Fruit fly (Drosophila melanogaster) whole organism, wandering third instar larva: ENCODE measurements around the gene Cpr64Ab.

Experiments
- Abd-B ChIP-seq: fragments of >200 bp; optimal IDR thresholded peaks from 2 replicates; lab custom pipeline; 2017; ENCODE audit warnings: missing biosample characterization, missing genetic modification characterization
- CG32264 ChIP-seq: fragments of 200-800 bp; sonication (Bioruptor generic); optimal IDR thresholded peaks from 2 replicates; lab custom pipeline; 2016; ENCODE audit warnings: missing biosample characterization, missing genetic modification characterization
- CG9705 ChIP-seq: fragments of 200-800 bp; sonication (Bioruptor generic); optimal IDR thresholded peaks from 2 replicates; lab custom pipeline; 2018; ENCODE audit warnings: missing biosample characterization, mild to moderate bottlenecking, missing genetic modification characterization
- CrebA ChIP-seq: fragments of 200-800 bp; sonication (Bioruptor generic); optimal IDR thresholded peaks from 2 replicates; lab custom pipeline; 2016; ENCODE audit warnings: missing biosample characterization, mild to moderate bottlenecking, missing genetic modification characterization, borderline replicate concordance
- Dfd ChIP-seq: fragments of >200 bp; optimal IDR thresholded peaks from 2 replicates; lab custom pipeline; 2017; ENCODE audit warnings: missing biosample characterization, missing genetic modification characterization
- Dif ChIP-seq: fragments of 200-275, 200-300 bp; sonication (Bioruptor generic); optimal IDR thresholded peaks from 2 replicates; lab custom pipeline; 2018; ENCODE audit warnings: missing biosample characterization, missing genetic modification characterization; ENCODE audit not compliant: partially characterized antibody
- GATAd ChIP-seq: sonication (Bioruptor generic); optimal IDR thresholded peaks from 2 replicates; lab custom pipeline; 2016; ENCODE audit warnings: missing biosample characterization, missing genetic modification characterization
- HLH106 ChIP-seq: fragments of 200-800 bp; optimal IDR thresholded peaks from 3 replicates; lab custom pipeline; 2019; ENCODE audit warnings: missing biosample characterization, mild to moderate bottlenecking, missing genetic modification characterization, moderate library complexity
- Hnf4 ChIP-seq: fragments of 200-800 bp; sonication (Bioruptor generic); optimal IDR thresholded peaks from 2 replicates; lab custom pipeline; 2016; ENCODE audit warnings: missing biosample characterization, mild to moderate bottlenecking, missing genetic modification characterization
- Hr78 ChIP-seq: fragments of >200 bp; optimal IDR thresholded peaks from 2 replicates; lab custom pipeline; 2017; ENCODE audit warnings: missing biosample characterization, missing genetic modification characterization
- Hr83 ChIP-seq: fragments of 200-300 bp; sonication (Bioruptor generic); optimal IDR thresholded peaks from 2 replicates; lab custom pipeline; 2016; ENCODE audit warnings: missing biosample characterization, mild to moderate bottlenecking, missing genetic modification characterization, moderate library complexity; ENCODE audit not compliant: poor library complexity, severe bottlenecking
- Jra ChIP-seq: sonication (Bioruptor generic); optimal IDR thresholded peaks from 2 replicates; lab custom pipeline; 2016; ENCODE audit warnings: missing biosample characterization, missing genetic modification characterization
- Mio ChIP-seq: sonication (Bioruptor generic); optimal IDR thresholded peaks from 2 replicates; lab custom pipeline; 2016; ENCODE audit warnings: missing biosample characterization, missing genetic modification characterization
- Myc ChIP-seq: fragments of >200 bp; optimal IDR thresholded peaks from 2 replicates; lab custom pipeline; 2017
- N ChIP-seq: fragments of >200 bp; optimal IDR thresholded peaks from 2 replicates; lab custom pipeline; 2018; ENCODE audit warnings: missing biosample characterization, missing external identifiers, missing genetic modification characterization
- OdsH ChIP-seq: fragments of 200-800 bp; sonication (Bioruptor generic); optimal IDR thresholded peaks from 2 replicates; lab custom pipeline; 2016; ENCODE audit warnings: missing biosample characterization, mild to moderate bottlenecking, missing genetic modification characterization
- Rel ChIP-seq, 2 experiments: fragments of 200-800 bp; sonication (Bioruptor generic) in 1 of 2; optimal IDR thresholded peaks; 2 replicates in 1 of 2; 3 replicates in 1 of 2; lab custom pipeline; 2016 to 2019; ENCODE audit warnings: mild to moderate bottlenecking in 2 of 2, missing biosample characterization in 2 of 2, missing genetic modification characterization in 2 of 2, moderate library complexity in 1 of 2
- Sp1 ChIP-seq: fragments of 200-800 bp; sonication (Bioruptor generic); optimal IDR thresholded peaks from 3 replicates; lab custom pipeline; 2019; ENCODE audit warnings: missing biosample characterization, mild to moderate bottlenecking, missing genetic modification characterization, moderate library complexity
- Vsx2 ChIP-seq: fragments of 200-300, 225-300 bp; sonication (Bioruptor generic); optimal IDR thresholded peaks from 2 replicates; lab custom pipeline; 2018; ENCODE audit warnings: missing biosample characterization, missing genetic modification characterization; ENCODE audit not compliant: partially characterized antibody
- br ChIP-seq: fragments of 200-800 bp; sonication (Bioruptor generic); optimal IDR thresholded peaks from 2 replicates; lab custom pipeline; 2016; ENCODE audit warnings: missing biosample characterization, missing genetic modification characterization
- brk ChIP-seq: fragments of 200-800 bp; sonication (Bioruptor generic); optimal IDR thresholded peaks from 2 replicates; lab custom pipeline; 2016; ENCODE audit warnings: missing biosample characterization, mild to moderate bottlenecking, missing genetic modification characterization
- dl ChIP-seq, 2 experiments: fragments of 175-275, 200-275 bp in 1 of 2; fragments of 200-275 bp in 1 of 2; sonication (Bioruptor generic); optimal IDR thresholded peaks; lab custom pipeline; 2018; ENCODE audit warnings: mild to moderate bottlenecking in 2 of 2, missing biosample characterization in 2 of 2, missing genetic modification characterization in 2 of 2, moderate library complexity in 2 of 2; ENCODE audit not compliant: partially characterized antibody in 2 of 2, insufficient read depth in 1 of 2
- dmrt93B ChIP-seq: fragments of 200-800 bp; sonication (Bioruptor generic); optimal IDR thresholded peaks from 2 replicates; lab custom pipeline; 2018; ENCODE audit warnings: missing biosample characterization, mild to moderate bottlenecking, missing genetic modification characterization
- dsf ChIP-seq: sonication (Bioruptor generic); optimal IDR thresholded peaks from 2 replicates; lab custom pipeline; 2016; ENCODE audit warnings: missing biosample characterization, missing genetic modification characterization, borderline replicate concordance
- ey ChIP-seq: fragments of 200-800 bp; sonication (Bioruptor generic); optimal IDR thresholded peaks from 2 replicates; lab custom pipeline; 2016; ENCODE audit warnings: missing biosample characterization, missing genetic modification characterization
- foxo ChIP-seq, 2 experiments: fragments of 200-800 bp; sonication (Bioruptor generic); optimal IDR thresholded peaks; 2 replicates in 1 of 2; 3 replicates in 1 of 2; lab custom pipeline; 2016 to 2017; ENCODE audit warnings: missing biosample characterization in 2 of 2, missing genetic modification characterization in 2 of 2
- fru ChIP-seq: fragments of 200-800 bp; sonication (Bioruptor generic); optimal IDR thresholded peaks from 3 replicates; lab custom pipeline; 2016; ENCODE audit warnings: missing biosample characterization, mild to moderate bottlenecking, missing genetic modification characterization
- h ChIP-seq: fragments of 200-800 bp; sonication (Bioruptor generic); optimal IDR thresholded peaks from 3 replicates; lab custom pipeline; 2016; ENCODE audit warnings: missing biosample characterization, mild to moderate bottlenecking, missing genetic modification characterization
- jim ChIP-seq: fragments of 175-275, 200-325 bp; sonication (Bioruptor generic); optimal IDR thresholded peaks from 2 replicates; lab custom pipeline; 2016; ENCODE audit warnings: missing biosample characterization, mild to moderate bottlenecking, missing genetic modification characterization
- lola ChIP-seq: fragments of >200 bp; optimal IDR thresholded peaks from 2 replicates; lab custom pipeline; 2017; ENCODE audit warnings: missing biosample characterization, missing genetic modification characterization
- pan ChIP-seq: fragments of >200 bp; optimal IDR thresholded peaks from 2 replicates; lab custom pipeline; 2017
- psq ChIP-seq: fragments of 200-800 bp; sonication (Bioruptor generic); optimal IDR thresholded peaks from 3 replicates; lab custom pipeline; 2017; ENCODE audit warnings: missing biosample characterization, mild to moderate bottlenecking, missing genetic modification characterization, moderate library complexity
- rgr ChIP-seq: fragments of 200-800 bp; sonication (Bioruptor generic); optimal IDR thresholded peaks from 3 replicates; lab custom pipeline; 2016; ENCODE audit warnings: missing biosample characterization, mild to moderate bottlenecking, missing genetic modification characterization
- sage ChIP-seq: fragments of 200-800 bp; sonication (Bioruptor generic); optimal IDR thresholded peaks from 2 replicates; lab custom pipeline; 2016; ENCODE audit warnings: missing biosample characterization, mild to moderate bottlenecking, missing genetic modification characterization
- sv ChIP-seq: fragments of 200-800 bp; sonication (Bioruptor generic); optimal IDR thresholded peaks from 3 replicates; lab custom pipeline; 2016; ENCODE audit warnings: missing biosample characterization, missing genetic modification characterization
- tai ChIP-seq: sonication (Bioruptor generic); optimal IDR thresholded peaks from 2 replicates; lab custom pipeline; 2016; ENCODE audit warnings: missing biosample characterization, missing genetic modification characterization
- usp ChIP-seq: fragments of >200 bp; optimal IDR thresholded peaks from 2 replicates; lab custom pipeline; 2017; ENCODE audit warnings: missing biosample characterization, missing genetic modification characterization
- woc ChIP-seq: sonication (Bioruptor generic); optimal IDR thresholded peaks from 2 replicates; lab custom pipeline; 2016; ENCODE audit warnings: missing biosample characterization, mild to moderate bottlenecking, missing genetic modification characterization

Cpr64Ab gene

dm6 chr3L:4252862-4253610, 41.7 kb upstream of the Cpr64Ab start:
- TF ChIP-seq Abd-B (GFP tag; lab: Kevin White, UChicago) (no peak), brk (GFP tag; lab: Kevin White, UChicago) (no peak), Myc (lab: Kevin White, UChicago) (peak; percentile 28), woc (GFP tag; lab: Kevin White, UChicago) (peak; percentile 45), pan (lab: Kevin White, UChicago) (no peak), rgr (GFP tag; lab: Kevin White, UChicago) (peak; percentile 32), h (GFP tag; lab: Kevin White, UChicago) (peak; percentile 23), psq (peak; percentile 84), Sp1 (GFP tag; lab: Kevin White, UChicago) (peak; percentile 18), fru (peak; percentile 46), Hr83 (GFP tag; lab: Kevin White, UChicago) (no peak), N (GFP tag; lab: Kevin White, UChicago) (no peak), ey (GFP tag; lab: Kevin White, UChicago) (peak; percentile 30), foxo (GFP tag; optimal IDR thresholded peaks at IDR 0.05; lab: Kevin White, UChicago) (peak in 1 of 2 experiments; percentile 28)

dm6 chr3L:4252121-4252861, 41.0 kb upstream of the Cpr64Ab start:
- no peak for TF ChIP-seq rgr (GFP tag; lab: Kevin White, UChicago)
- TF ChIP-seq CG9705 (GFP tag; lab: Kevin White, UChicago), result peak; percentile 3
- TF ChIP-seq Mio (GFP tag; lab: Kevin White, UChicago), result no peak
- TF ChIP-seq br (GFP tag; lab: Kevin White, UChicago), result no peak
- TF ChIP-seq Jra (GFP tag; lab: Kevin White, UChicago), result no peak
- no peak for TF ChIP-seq Sp1 (GFP tag; lab: Kevin White, UChicago)
- no peak for TF ChIP-seq sv (GFP tag; lab: Kevin White, UChicago)
- TF ChIP-seq Abd-B (GFP tag; lab: Kevin White, UChicago), result no peak
- TF ChIP-seq N (GFP tag; lab: Kevin White, UChicago), result no peak
- TF ChIP-seq brk (GFP tag; lab: Kevin White, UChicago), result no peak
- no peak for TF ChIP-seq pan (lab: Kevin White, UChicago)
- peak; percentile 32 for TF ChIP-seq Dif (GFP tag; lab: Kevin White, UChicago)
- TF ChIP-seq OdsH (GFP tag; lab: Kevin White, UChicago), result no peak
- TF ChIP-seq CG32264 (GFP tag; lab: Kevin White, UChicago), result no peak
- no peak for TF ChIP-seq Vsx2 (GFP tag; lab: Kevin White, UChicago)
- TF ChIP-seq Hr78 (GFP tag; lab: Kevin White, UChicago), result no peak
- no peak for TF ChIP-seq dmrt93B (GFP tag; lab: Kevin White, UChicago)
- no peak for TF ChIP-seq dsf (GFP tag; lab: Kevin White, UChicago)
- TF ChIP-seq GATAd, result no peak
- TF ChIP-seq h (GFP tag; lab: Kevin White, UChicago), result no peak
- TF ChIP-seq lola, result no peak
- TF ChIP-seq sage (GFP tag; lab: Kevin White, UChicago), result no peak
- TF ChIP-seq fru, result peak; percentile 79
- TF ChIP-seq usp, result no peak
- no peak for TF ChIP-seq jim (GFP tag; lab: Kevin White, UChicago)
- no peak for TF ChIP-seq HLH106
- peak; percentile 89 for TF ChIP-seq psq
- TF ChIP-seq Myc (lab: Kevin White, UChicago), result peak; percentile 50
- no peak for TF ChIP-seq tai (GFP tag; lab: Kevin White, UChicago)
- no peak for TF ChIP-seq Dfd
- no peak for TF ChIP-seq Hr83 (GFP tag; lab: Kevin White, UChicago)
- TF ChIP-seq CrebA, result no peak
- TF ChIP-seq foxo (GFP tag; optimal IDR thresholded peaks at IDR 0.05; lab: Kevin White, UChicago), result no peak
- peak; percentile 52 for TF ChIP-seq woc (GFP tag; lab: Kevin White, UChicago)
- TF ChIP-seq Rel (GFP tag; optimal IDR thresholded peaks at IDR 0.05; lab: Kevin White, UChicago), result no peak
- TF ChIP-seq Rel (tag; optimal IDR thresholded peaks at IDR 0.05; lab: Kevin White, UChicago), result peak; percentile 15
- no peak for TF ChIP-seq dl (GFP tag; optimal IDR thresholded peaks at IDR 0.05; lab: Kevin White, UChicago; ENCODE audit: insufficient read depth in 1 of 2, partially characterized antibody in 2 of 2)
- no peak for TF ChIP-seq Hnf4
- TF ChIP-seq ey (GFP tag; lab: Kevin White, UChicago), result no peak
